Worm (Caenorhabditis elegans) whole organism, L4 larva: ENCODE data around the gene C02B10.6.

Experiments used
- nhr-28 ChIP-seq: fragments of 150-350 bp; optimal IDR thresholded peaks from 2 replicates; lab custom pipeline; 2014; ENCODE audit warnings: missing biosample characterization, missing genetic modification characterization
- ztf-11 ChIP-seq: fragments of 150-350 bp; optimal IDR thresholded peaks from 2 replicates; lab custom pipeline; 2014; ENCODE audit warnings: missing biosample characterization, missing genetic modification characterization

ce11 chrIV:5078846-5079245, 8.2 kb downstream of the C02B10.6 start:
- TF ChIP-seq ztf-11 (tag; lab: Kevin White, UChicago) (no peak), nhr-28 (tag; lab: Kevin White, UChicago) (no peak)
